Fruit fly (Drosophila melanogaster) S2 (cell line): ENCODE measurements around the gene Prm.

ENCODE experiments used
- CG8478 ChIP-seq: fragments of >200 bp; optimal IDR thresholded peaks from 2 replicates; lab custom pipeline; 2018
- CTCF ChIP-seq, 2 experiments: fragments of >200 bp; optimal IDR thresholded peaks; 2 replicates each; lab custom pipeline; 2018

Prm gene

DNA sequence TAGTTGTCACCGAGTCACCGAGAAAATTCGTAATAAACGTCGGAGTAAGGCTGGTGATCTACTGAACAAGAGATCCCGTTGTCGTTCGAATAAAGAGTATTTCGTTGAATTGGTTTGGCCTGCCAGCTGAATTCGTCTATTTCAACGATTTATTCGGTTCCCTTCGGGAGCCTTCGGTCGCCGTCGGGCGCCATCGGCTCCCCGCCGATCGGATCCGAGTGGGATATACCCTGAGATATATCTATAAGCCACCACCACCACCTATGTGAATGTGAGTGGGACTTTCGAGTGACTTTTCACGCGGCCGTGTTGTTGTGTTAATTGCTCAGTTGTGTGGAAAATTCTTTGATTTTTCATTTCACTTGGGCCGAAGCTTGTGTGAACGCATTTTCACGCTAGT, at the start of gene Prm:
Gene Prm (minus strand): TSS at position 101 of the 400 bp plus-strand sequence.
- TF ChIP-seq CG8478 (lab: Kevin White, UChicago): no peak
- no peak for TF ChIP-seq CTCF (optimal IDR thresholded peaks at IDR 0.05; lab: Kevin White, UChicago)

- TF ChIP-seq CTCF (optimal IDR thresholded peaks at IDR 0.05; lab: Kevin White, UChicago) (no peak), CG8478 (lab: Kevin White, UChicago) (no peak)
These were observed 43.3 kb upstream of the Prm start, which contains the start of gene Acbp5 for dm6 chr3L:8788445-8788844. Gene Acbp5 (minus strand): TSS chr3L:8788545.

- TF ChIP-seq CG8478 (lab: Kevin White, UChicago) (no peak), CTCF (optimal IDR thresholded peaks at IDR 0.05; lab: Kevin White, UChicago) (no peak)
These were observed 42.6 kb upstream of the Prm start for dm6 chr3L:8787701-8788100.

dm6 chr3L:8787240-8787639, 42.1 kb upstream of the Prm start:
- TF ChIP-seq CTCF (optimal IDR thresholded peaks at IDR 0.05; lab: Kevin White, UChicago) (no peak), CG8478 (lab: Kevin White, UChicago) (no peak)

DNA sequence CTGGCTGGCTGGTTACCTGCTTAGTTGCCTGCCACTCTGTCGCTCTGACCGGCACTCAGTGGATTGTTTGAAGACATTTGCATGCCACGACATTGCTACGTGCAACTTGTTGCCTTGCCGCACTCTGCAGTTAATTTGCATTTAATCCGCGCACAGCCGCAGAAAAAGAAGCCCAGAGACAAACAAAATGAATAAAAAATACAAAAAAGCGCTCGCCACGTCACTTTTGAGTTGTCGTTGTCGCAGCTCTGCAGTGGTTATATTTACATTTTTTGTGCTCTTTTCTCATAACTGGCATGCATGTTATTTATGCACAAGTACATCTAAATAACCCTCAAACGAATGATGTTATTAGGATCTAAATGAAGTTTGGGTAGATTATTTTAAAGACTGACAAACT, 38.2 kb upstream of the Prm start:
- no peak for TF ChIP-seq CG8478 (lab: Kevin White, UChicago)
- TF ChIP-seq CTCF (optimal IDR thresholded peaks at IDR 0.05; lab: Kevin White, UChicago): no peak

- TF ChIP-seq CG8478 (lab: Kevin White, UChicago) (no peak), CTCF (optimal IDR thresholded peaks at IDR 0.05; lab: Kevin White, UChicago) (no peak)
These were observed 36.9 kb upstream of the Prm start for dm6 chr3L:8781993-8782392.

DNA sequence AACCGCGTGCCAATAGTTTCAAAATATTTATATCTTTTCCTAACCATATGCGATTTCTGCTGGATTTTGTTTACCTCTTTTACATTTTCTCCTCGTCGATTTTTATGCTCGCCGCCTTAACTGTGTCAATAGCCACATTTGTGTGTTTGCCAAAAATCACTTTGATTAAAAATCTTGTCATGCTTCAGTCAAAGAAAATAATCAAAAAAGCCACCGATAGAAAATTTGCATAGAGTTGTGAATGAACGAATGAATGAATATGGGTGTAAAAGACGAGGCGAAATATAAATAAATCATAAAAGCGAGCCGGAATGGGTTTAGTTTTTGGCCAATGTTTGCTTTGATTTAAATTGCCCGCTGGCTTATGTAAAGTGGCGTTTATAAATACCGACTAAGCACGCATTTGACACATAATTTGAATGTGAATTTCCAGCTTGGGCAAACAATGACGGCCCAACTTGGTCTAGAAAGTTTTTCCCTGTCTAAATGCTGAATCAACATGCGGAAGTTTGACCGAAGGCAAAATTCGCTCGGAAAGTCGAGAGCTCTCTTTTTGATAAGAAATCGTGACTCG, 35.7 kb upstream of the Prm start:
- TF ChIP-seq CTCF (optimal IDR thresholded peaks at IDR 0.05; lab: Kevin White, UChicago): no peak
- no peak for TF ChIP-seq CG8478 (lab: Kevin White, UChicago)

DNA sequence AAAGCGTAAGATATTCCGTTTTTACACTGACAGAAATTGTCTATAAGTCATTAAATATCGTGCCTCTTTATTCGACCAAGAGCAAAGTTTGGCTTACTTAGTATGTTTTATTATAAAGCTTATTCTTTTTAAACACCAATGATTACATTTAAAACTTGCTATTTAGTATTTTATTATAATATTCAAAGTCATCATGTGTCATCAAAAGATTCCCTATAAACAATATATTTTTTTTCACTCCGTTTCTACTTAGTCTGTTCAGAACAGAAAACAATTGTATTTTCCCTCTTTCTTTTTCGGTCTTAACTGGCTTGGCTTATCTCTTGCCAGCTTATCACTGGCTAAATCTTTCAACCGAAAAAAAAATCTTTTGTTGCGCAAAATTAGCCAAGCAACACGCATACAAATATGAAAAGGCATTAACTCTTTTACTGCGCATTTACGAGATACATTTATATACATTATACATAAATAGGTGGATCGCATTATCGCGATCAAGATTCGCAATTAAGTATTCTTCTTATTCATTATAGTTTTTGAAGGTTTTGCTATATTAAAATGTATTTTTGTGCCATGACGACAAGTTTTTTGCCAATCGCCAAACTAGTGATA, 32.3 kb upstream of the Prm start:
- no peak for TF ChIP-seq CG8478 (lab: Kevin White, UChicago)
- TF ChIP-seq CTCF (optimal IDR thresholded peaks at IDR 0.05; lab: Kevin White, UChicago): no peak

DNA sequence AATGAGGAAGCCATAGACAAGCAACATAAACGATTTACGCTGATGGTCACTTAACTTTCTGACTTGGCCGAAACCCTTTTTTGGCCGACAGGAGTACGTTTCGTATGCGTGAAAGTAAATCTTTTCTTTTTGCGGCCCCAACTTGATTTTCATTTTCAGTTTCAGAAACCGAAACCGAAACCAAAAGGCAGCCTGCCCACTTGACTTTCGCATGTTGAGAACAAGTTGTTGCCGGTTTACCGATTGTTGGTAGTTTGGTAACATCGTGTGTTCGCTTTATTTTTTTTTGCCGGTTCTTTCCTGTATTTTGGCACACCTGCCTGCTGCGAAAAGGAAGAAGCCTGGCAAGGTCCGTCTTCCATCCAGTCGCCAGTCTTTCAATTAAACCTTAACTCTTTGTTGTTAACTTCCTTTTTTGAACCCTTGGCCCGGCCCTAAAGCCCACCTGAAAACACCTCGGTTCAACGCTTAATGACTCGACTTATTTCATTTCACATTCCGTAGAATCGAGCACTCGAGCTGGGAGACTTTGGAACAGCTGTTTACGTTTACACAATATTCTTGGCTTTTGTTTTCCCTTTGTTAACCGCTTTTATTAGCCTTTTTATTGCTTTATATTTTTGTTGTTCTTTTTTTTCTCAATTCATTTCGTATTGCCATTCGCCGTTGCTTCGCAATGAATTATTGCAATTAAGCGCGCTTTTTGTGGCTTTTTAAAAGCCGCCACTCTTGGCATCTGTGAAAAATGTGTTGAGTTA, 30.0 kb upstream of the Prm start:
- TF ChIP-seq CTCF (optimal IDR thresholded peaks at IDR 0.05; lab: Kevin White, UChicago) (no peak), CG8478 (lab: Kevin White, UChicago) (no peak)

DNA sequence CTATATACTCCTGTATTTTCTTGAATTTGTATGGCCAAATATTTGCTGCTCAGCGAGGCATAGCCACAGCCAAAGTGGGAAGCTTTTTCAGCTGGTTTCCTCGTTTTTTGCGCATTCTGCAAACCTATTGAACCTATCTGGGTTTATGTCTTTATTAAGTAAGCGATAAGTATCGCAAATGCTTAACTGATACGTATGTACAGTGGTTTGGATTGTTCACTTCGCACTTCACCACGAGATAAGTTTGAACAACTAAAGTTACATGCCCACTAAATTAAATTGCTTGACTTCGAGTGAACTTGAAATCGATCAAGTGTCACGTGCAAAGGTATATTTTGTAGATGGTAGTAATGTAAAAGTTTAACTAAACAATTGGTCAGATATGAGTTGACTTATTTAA, 28.6 kb upstream of the Prm start:
- TF ChIP-seq CTCF (optimal IDR thresholded peaks at IDR 0.05; lab: Kevin White, UChicago) (no peak), CG8478 (lab: Kevin White, UChicago) (no peak)

dm6 chr3L:8772998-8773684, 28.0 kb upstream of the Prm start:
- TF ChIP-seq CTCF (optimal IDR thresholded peaks at IDR 0.05; lab: Kevin White, UChicago) (no peak), CG8478 (lab: Kevin White, UChicago) (no peak)

- no peak for TF ChIP-seq CTCF (optimal IDR thresholded peaks at IDR 0.05; lab: Kevin White, UChicago)
- TF ChIP-seq CG8478 (lab: Kevin White, UChicago): no peak
These were observed 25.6 kb upstream of the Prm start for dm6 chr3L:8770616-8771229.

DNA sequence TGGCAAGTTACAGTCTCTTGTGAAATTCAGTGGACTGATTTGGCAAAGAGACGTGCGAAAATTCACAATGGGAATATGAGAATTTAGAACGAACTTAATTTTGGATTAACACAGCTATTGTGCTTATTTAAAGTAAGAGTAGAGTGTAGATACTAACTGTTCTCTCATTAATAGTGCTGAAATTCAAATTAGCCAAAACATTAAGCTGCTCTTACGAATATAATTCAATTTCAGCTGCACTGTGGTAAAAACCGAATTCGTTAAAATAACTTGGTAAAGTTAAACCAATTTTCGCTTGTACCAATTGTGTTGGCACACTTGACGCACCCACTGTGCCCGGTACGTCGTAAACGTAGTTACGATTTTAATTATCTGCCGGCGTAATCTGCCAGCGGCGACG, 22.8 kb upstream of the Prm start:
- no peak for TF ChIP-seq CTCF (optimal IDR thresholded peaks at IDR 0.05; lab: Kevin White, UChicago)
- no peak for TF ChIP-seq CG8478 (lab: Kevin White, UChicago)

dm6 chr3L:8765969-8766538, 20.9 kb upstream of the Prm start:
- TF ChIP-seq CTCF (optimal IDR thresholded peaks at IDR 0.05; lab: Kevin White, UChicago) (no peak), CG8478 (lab: Kevin White, UChicago) (no peak)
